Fruit fly (Drosophila melanogaster): ENCODE results near the gene CG17159.

The CG17159 gene

dm6 chrX:23035766-23036165, 56.7 kb downstream of the CG17159 start, which contains the start of gene CG12061:
Gene CG12061 (plus strand): TSS chrX:23036066.
- TF ChIP-seq CG12768 (GFP tag; optimal IDR thresholded peaks at IDR 0.05) = no peak
- no peak for TF ChIP-seq tj (GFP tag; optimal IDR thresholded peaks at IDR 0.05)
- no peak for TF ChIP-seq Hr96 (GFP tag; optimal IDR thresholded peaks at IDR 0.05)
- no peak for TF ChIP-seq cnc (optimal IDR thresholded peaks at IDR 0.05)
- no peak for TF ChIP-seq toe (GFP tag; optimal IDR thresholded peaks at IDR 0.05)
- no peak for TF ChIP-seq CG7101 (tag; optimal IDR thresholded peaks at IDR 0.05)
- no peak for TF ChIP-seq ovo (GFP tag; optimal IDR thresholded peaks at IDR 0.05)
- TF ChIP-seq cic (GFP tag; optimal IDR thresholded peaks at IDR 0.05) = no peak
- no peak for TF ChIP-seq pad (GFP tag; optimal IDR thresholded peaks at IDR 0.05)
- TF ChIP-seq CG33017 (tag; optimal IDR thresholded peaks at IDR 0.05) = no peak
- TF ChIP-seq CG5204 (GFP tag; optimal IDR thresholded peaks at IDR 0.05) = no peak
- no peak for TF ChIP-seq Mnt (GFP tag; optimal IDR thresholded peaks at IDR 0.05)
- TF ChIP-seq kay (GFP tag; ENCODE audit: borderline replicate concordance) = no peak
- no peak for TF ChIP-seq CG7045 (GFP tag; optimal IDR thresholded peaks at IDR 0.05)
- TF ChIP-seq Clk (GFP tag; optimal IDR thresholded peaks at IDR 0.05) = no peak
- TF ChIP-seq CG1620 (GFP tag; optimal IDR thresholded peaks at IDR 0.05) = no peak
- no peak for TF ChIP-seq CG14711 (tag; optimal IDR thresholded peaks at IDR 0.05)
- TF ChIP-seq Crg-1 (GFP tag; optimal IDR thresholded peaks at IDR 0.05) = no peak
